Worm (Caenorhabditis elegans) whole organism, L4 larva: ENCODE results near the gene tat-3.

Experiments
- F10B5.3 ChIP-seq: sonication (generic microtip); optimal IDR thresholded peaks from 2 replicates; lab custom pipeline; 2016; ENCODE audit warnings: mild to moderate bottlenecking, missing genetic modification characterization, missing compliant biosample characterization
- F26F4.8 ChIP-seq: fragments of 200-800 bp; sonication (Bioruptor generic); conservative IDR thresholded peaks from 2 replicates; pipeline ENCODE4 v1.3.6; 2022; ENCODE audit warnings: missing genetic modification characterization, missing compliant biosample characterization
- R02D3.7 ChIP-seq: fragments of 150-350 bp; sonication (generic microtip); optimal IDR thresholded peaks from 3 replicates; lab custom pipeline; 2014; ENCODE audit warnings: missing biosample characterization, missing genetic modification characterization
- Y5F2A.4 ChIP-seq: fragments of 200-800 bp; sonication (Bioruptor generic); optimal IDR thresholded peaks from 2 replicates; lab custom pipeline; 2018; ENCODE audit warnings: mild to moderate bottlenecking, missing genetic modification characterization, missing compliant biosample characterization
- Y75B8A.6 ChIP-seq: fragments of 200-800 bp; sonication (Bioruptor generic); IDR thresholded peaks from 2 replicates; pipeline ENCODE4 v1.3.6; 2022; ENCODE audit warnings: missing genetic modification reagents, missing genetic modification characterization, missing compliant biosample characterization
- aha-1 ChIP-seq: fragments of 150-350 bp; peaks from one replicate; lab custom pipeline; 2014; ENCODE audit warnings: missing biosample characterization, missing genetic modification characterization
- aly-2 ChIP-seq: sonication (generic microtip); optimal IDR thresholded peaks from 2 replicates; lab custom pipeline; 2018; ENCODE audit warnings: missing biosample characterization, missing genetic modification characterization
- arid-1 ChIP-seq: fragments of 200-800 bp; sonication (Bioruptor generic); conservative IDR thresholded peaks from 2 replicates; pipeline ENCODE4 v1.3.6; 2022; ENCODE audit warnings: missing genetic modification reagents, missing genetic modification characterization, missing compliant biosample characterization
- ceh-28 ChIP-seq: fragments of 150-350 bp; optimal IDR thresholded peaks from 2 replicates; lab custom pipeline; 2014; ENCODE audit warnings: missing biosample characterization, missing genetic modification reagents, missing genetic modification characterization
- ceh-44 ChIP-seq: fragments of 200-800 bp; sonication (Bioruptor generic); IDR thresholded peaks from 2 replicates; pipeline ENCODE4 v1.3.6; 2022; ENCODE audit warnings: missing genetic modification reagents, missing genetic modification characterization, missing compliant biosample characterization
- ceh-82 ChIP-seq: sonication (generic microtip); optimal IDR thresholded peaks from 2 replicates; lab custom pipeline; 2017; ENCODE audit warnings: missing biosample characterization, missing genetic modification characterization
- daf-16 ChIP-seq, 3 experiments: sonication (generic microtip); optimal IDR thresholded peaks; 2 replicates each; lab custom pipeline; 2016 to 2017; ENCODE audit warnings: missing genetic modification characterization in 3 of 3, missing genetic modification reagents in 3 of 3, mild to moderate bottlenecking in 2 of 3, missing compliant biosample characterization in 2 of 3, missing biosample characterization in 1 of 3, moderate library complexity in 1 of 3
- daf-19 ChIP-seq: fragments of 200-800 bp; sonication (Bioruptor generic); conservative IDR thresholded peaks from 2 replicates; pipeline ENCODE4 v1.3.6; 2022; ENCODE audit warnings: missing genetic modification characterization, missing compliant biosample characterization
- dmd-9 ChIP-seq: fragments of 200-800 bp; sonication (Bioruptor generic); IDR thresholded peaks from 2 replicates; pipeline ENCODE4 v1.3.6; 2022; ENCODE audit warnings: missing genetic modification reagents, missing genetic modification characterization, missing compliant biosample characterization
- egl-43 ChIP-seq: fragments of 200-800 bp; sonication (Bioruptor generic); IDR thresholded peaks from 2 replicates; pipeline ENCODE4 v1.3.6; 2022; ENCODE audit warnings: missing genetic modification reagents, missing genetic modification characterization, missing compliant biosample characterization
- gei-8 ChIP-seq: fragments of 200-800 bp; sonication (Bioruptor generic); optimal IDR thresholded peaks from 2 replicates; lab custom pipeline; 2018; ENCODE audit warnings: mild to moderate bottlenecking, missing genetic modification characterization, missing compliant biosample characterization
- hif-1 ChIP-seq, 2 experiments: sonication (generic microtip); optimal IDR thresholded peaks; 2 replicates each; lab custom pipeline; 2016 to 2017; ENCODE audit warnings: missing compliant biosample characterization in 2 of 2, missing genetic modification characterization in 2 of 2, missing genetic modification reagents in 2 of 2, missing genotype in 2 of 2, mild to moderate bottlenecking in 1 of 2
- lim-7 ChIP-seq: fragments of 200-800 bp; sonication (Bioruptor generic); IDR thresholded peaks from 2 replicates; pipeline ENCODE4 v1.3.6; 2022; ENCODE audit warnings: missing genetic modification characterization, missing compliant biosample characterization
- lin-1 ChIP-seq: fragments of 200-800 bp; sonication (Bioruptor generic); IDR thresholded peaks from 2 replicates; pipeline ENCODE4 v1.3.6; 2022; ENCODE audit warnings: missing genetic modification reagents, missing genetic modification characterization, missing compliant biosample characterization
- lin-29 ChIP-seq: fragments of 200-800 bp; sonication (Bioruptor generic); IDR thresholded peaks from 2 replicates; pipeline ENCODE4 v1.3.6; 2022; ENCODE audit warnings: missing genetic modification reagents, missing genetic modification characterization, missing compliant biosample characterization
- lin-38 ChIP-seq: fragments of 200-800 bp; sonication (Bioruptor generic); IDR thresholded peaks from 2 replicates; pipeline ENCODE4 v1.3.6; 2022; ENCODE audit warnings: missing genetic modification reagents, missing genetic modification characterization, missing compliant biosample characterization
- madf-9 ChIP-seq: fragments of 200-800 bp; sonication (Bioruptor generic); conservative IDR thresholded peaks from 2 replicates; pipeline ENCODE4 v1.3.6; 2022; ENCODE audit warnings: missing genetic modification reagents, missing genetic modification characterization, missing compliant biosample characterization
- mdt-29 ChIP-seq: fragments of 200-800 bp; sonication (Bioruptor generic); IDR thresholded peaks from 2 replicates; pipeline ENCODE4 v1.3.6; 2022; ENCODE audit warnings: missing genetic modification reagents, missing genetic modification characterization, missing compliant biosample characterization
- mep-1 ChIP-seq: fragments of 150-350 bp; sonication (generic microtip); optimal IDR thresholded peaks from 3 replicates; lab custom pipeline; 2014; ENCODE audit warnings: missing biosample characterization, missing genetic modification characterization
- mxl-2 ChIP-seq: fragments of 200-800 bp; sonication (Bioruptor generic); conservative IDR thresholded peaks from 2 replicates; pipeline ENCODE4 v1.3.6; 2022; ENCODE audit warnings: missing genetic modification reagents, missing genetic modification characterization, missing compliant biosample characterization
- nhr-102 ChIP-seq: sonication (generic microtip); optimal IDR thresholded peaks from 2 replicates; lab custom pipeline; 2016; ENCODE audit warnings: mild to moderate bottlenecking, missing genetic modification characterization, moderate library complexity, missing compliant biosample characterization
- nhr-11 ChIP-seq: fragments of 150-350 bp; optimal IDR thresholded peaks from 2 replicates; lab custom pipeline; 2014; ENCODE audit warnings: missing biosample characterization, missing genetic modification characterization
- nhr-111 ChIP-seq: fragments of 200-800 bp; sonication (Bioruptor generic); optimal IDR thresholded peaks from 2 replicates; lab custom pipeline; 2018; ENCODE audit warnings: mild to moderate bottlenecking, missing genetic modification characterization, missing compliant biosample characterization
- nhr-237 ChIP-seq: sonication (generic microtip); optimal IDR thresholded peaks from 2 replicates; lab custom pipeline; 2017; ENCODE audit warnings: missing biosample characterization, missing genetic modification characterization
- nhr-25 ChIP-seq: sonication (generic microtip); optimal IDR thresholded peaks from 2 replicates; lab custom pipeline; 2017; ENCODE audit warnings: missing genetic modification characterization, mild to moderate bottlenecking, missing compliant biosample characterization, antibody characterized with exemption, moderate library complexity, borderline replicate concordance; ENCODE audit not compliant: insufficient read depth
- nhr-41 ChIP-seq: fragments of 200-800 bp; sonication (Bioruptor generic); IDR thresholded peaks from 2 replicates; pipeline ENCODE4 v1.3.6; 2022; ENCODE audit warnings: missing genetic modification reagents, missing genetic modification characterization, missing compliant biosample characterization
- nhr-48 ChIP-seq: sonication (generic microtip); optimal IDR thresholded peaks from 2 replicates; lab custom pipeline; 2016; ENCODE audit warnings: mild to moderate bottlenecking, missing genetic modification characterization, missing compliant biosample characterization
- nhr-76 ChIP-seq: fragments of 150-350 bp; optimal IDR thresholded peaks from 2 replicates; lab custom pipeline; 2014; ENCODE audit warnings: missing biosample characterization, missing genetic modification characterization
- nhr-77 ChIP-seq: fragments of 150-350 bp; optimal IDR thresholded peaks from 2 replicates; lab custom pipeline; 2014; ENCODE audit warnings: missing biosample characterization, missing genetic modification characterization
- php-3 ChIP-seq: fragments of 200-800 bp; sonication (Bioruptor generic); IDR thresholded peaks from 2 replicates; pipeline ENCODE4 v1.3.6; 2022; ENCODE audit warnings: missing genetic modification reagents, missing genetic modification characterization, missing compliant biosample characterization
- sdz-12 ChIP-seq: fragments of 200-800 bp; sonication (Bioruptor generic); optimal IDR thresholded peaks from 2 replicates; lab custom pipeline; 2018; ENCODE audit warnings: mild to moderate bottlenecking, missing genetic modification characterization, missing compliant biosample characterization
- snpc-4 ChIP-seq: fragments of 150-350 bp; optimal IDR thresholded peaks from 2 replicates; lab custom pipeline; 2014; ENCODE audit warnings: missing biosample characterization, missing genetic modification characterization
- spr-1 ChIP-seq: sonication (generic microtip); optimal IDR thresholded peaks from 2 replicates; lab custom pipeline; 2016; ENCODE audit warnings: mild to moderate bottlenecking, missing genetic modification characterization, missing compliant biosample characterization
- spr-3 ChIP-seq: fragments of 200-800 bp; sonication (Bioruptor generic); optimal IDR thresholded peaks from 2 replicates; lab custom pipeline; 2018; ENCODE audit warnings: mild to moderate bottlenecking, missing genetic modification characterization, missing compliant biosample characterization
- tra-1 ChIP-seq: fragments of 200-800 bp; sonication (Bioruptor generic); IDR thresholded peaks from 2 replicates; pipeline ENCODE4 v1.3.6; 2022; ENCODE audit warnings: missing genetic modification reagents, missing genetic modification characterization, missing compliant biosample characterization
- unc-130 ChIP-seq: sonication (generic microtip); optimal IDR thresholded peaks from 2 replicates; lab custom pipeline; 2016; ENCODE audit warnings: missing genetic modification reagents, missing genetic modification characterization, missing compliant biosample characterization
- zag-1 ChIP-seq: fragments of 150-350 bp; optimal IDR thresholded peaks from 2 replicates; lab custom pipeline; 2014; ENCODE audit warnings: missing biosample characterization, missing genetic modification characterization
- zfp-2 ChIP-seq: sonication (generic microtip); optimal IDR thresholded peaks from 2 replicates; lab custom pipeline; 2016; ENCODE audit warnings: mild to moderate bottlenecking, missing genetic modification characterization, missing compliant biosample characterization
- zfp-3 ChIP-seq: fragments of 200-800 bp; sonication (Bioruptor generic); conservative IDR thresholded peaks from 2 replicates; pipeline ENCODE4 v1.3.6; 2022; ENCODE audit warnings: missing genetic modification reagents, missing genetic modification characterization, missing compliant biosample characterization
- zip-11 ChIP-seq: fragments of 200-800 bp; sonication (Bioruptor generic); IDR thresholded peaks from 2 replicates; pipeline ENCODE4 v1.3.6; 2022; ENCODE audit warnings: missing genetic modification characterization, missing compliant biosample characterization
- ztf-11 ChIP-seq: fragments of 150-350 bp; optimal IDR thresholded peaks from 2 replicates; lab custom pipeline; 2014; ENCODE audit warnings: missing biosample characterization, missing genetic modification characterization

tat-3 gene

ce11 chrIII:10747620-10748479 lies 17.3 kb upstream of the tat-3 start, which contains the start of the genes ran-1 and dkc-1 (continued):
- TF ChIP-seq lin-29 (GFP tag; lab: Robert Waterston, UW) (no peak), ceh-28 (tag; lab: Kevin White, UChicago) (peak; percentile 48), nhr-111 (GFP tag; lab: Kevin White, UChicago) (no peak), nhr-102 (tag; lab: Kevin White, UChicago) (peak; percentile 12), zfp-2 (tag; lab: Kevin White, UChicago) (no peak), F10B5.3 (tag; lab: Kevin White, UChicago) (no peak), aha-1 (tag; lab: Kevin White, UChicago) (peak; percentile 98), nhr-237 (no peak), nhr-41 (GFP tag; lab: Robert Waterston, UW) (no peak), mxl-2 (GFP tag; lab: Robert Waterston, UW) (no peak), madf-9 (0 out of 2 replicates have a peak, but pooled peaks have one; percentile 19), R02D3.7 (no peak), egl-43 (no peak), hif-1 (tag; optimal IDR thresholded peaks at IDR 0.05; lab: Kevin White, UChicago) (peak in 1 of 2 experiments; percentile 54)

ce11 chrIII:10746406-10746807 lies 15.9 kb upstream of the tat-3 start:
- peak; percentile 29 for TF ChIP-seq F10B5.3 (tag; lab: Kevin White, UChicago)
- TF ChIP-seq mep-1 (tag; lab: Kevin White, UChicago): peak; percentile 30
- peak; percentile 78 for TF ChIP-seq unc-130
- no peak for TF ChIP-seq ceh-44 (GFP tag; lab: Robert Waterston, UW)
- TF ChIP-seq nhr-77 (tag; lab: Kevin White, UChicago): no peak
- TF ChIP-seq gei-8 (GFP tag; lab: Kevin White, UChicago): peak; percentile 56
- TF ChIP-seq arid-1 (GFP tag; lab: Robert Waterston, UW): peak; percentile 74; the same call in 1 of the 2 replicates
- no peak for TF ChIP-seq nhr-48
- no peak for TF ChIP-seq nhr-11 (tag; lab: Kevin White, UChicago)
- no peak for TF ChIP-seq zip-11 (GFP tag; lab: Robert Waterston, UW)
- no peak for TF ChIP-seq spr-3 (GFP tag; lab: Kevin White, UChicago)
- no peak for TF ChIP-seq ceh-82 (tag; lab: Kevin White, UChicago)
- no peak for TF ChIP-seq sdz-12 (GFP tag; lab: Kevin White, UChicago)
- TF ChIP-seq aha-1 (tag; lab: Kevin White, UChicago): no peak
- TF ChIP-seq daf-19 (GFP tag; lab: Robert Waterston, UW): no peak
- no peak for TF ChIP-seq mxl-2 (GFP tag; lab: Robert Waterston, UW)
- TF ChIP-seq lin-1 (GFP tag; lab: Robert Waterston, UW): peak; percentile 69; the same call in 1 of the 2 replicates
- no peak for TF ChIP-seq ztf-11 (tag; lab: Kevin White, UChicago)
- TF ChIP-seq nhr-102 (tag; lab: Kevin White, UChicago): no peak
- no peak for TF ChIP-seq spr-1 (tag; lab: Kevin White, UChicago)
- TF ChIP-seq Y5F2A.4 (GFP tag; lab: Kevin White, UChicago): peak; percentile 73
- TF ChIP-seq aly-2 (tag; lab: Kevin White, UChicago): no peak
- TF ChIP-seq mdt-29 (GFP tag; lab: Robert Waterston, UW): peak; percentile 45; the same call in 1 of the 2 replicates
- TF ChIP-seq lin-38 (GFP tag; lab: Robert Waterston, UW): peak; percentile 80
- TF ChIP-seq nhr-76: no peak
- TF ChIP-seq zag-1: no peak
- TF ChIP-seq snpc-4 (tag; lab: Kevin White, UChicago): no peak
- no peak for TF ChIP-seq zfp-2 (tag; lab: Kevin White, UChicago)
- TF ChIP-seq Y75B8A.6: no peak
- TF ChIP-seq php-3 (GFP tag; lab: Robert Waterston, UW): no peak
- no peak for TF ChIP-seq nhr-25
- TF ChIP-seq lim-7 (GFP tag; lab: Robert Waterston, UW): peak; percentile 59; the same call in 1 of the 2 replicates
- no peak for TF ChIP-seq nhr-111 (GFP tag; lab: Kevin White, UChicago)
- 0 out of 2 replicates have a peak, but pooled peaks have one; percentile 7 for TF ChIP-seq tra-1
- TF ChIP-seq daf-16 (GFP tag; optimal IDR thresholded peaks at IDR 0.05; lab: Kevin White, UChicago): peak in 1 of 2 experiments; percentile 12
- TF ChIP-seq daf-16 (tag; optimal IDR thresholded peaks at IDR 0.05; lab: Kevin White, UChicago): no peak
- peak; percentile 39; the same call in 1 of the 2 replicates for TF ChIP-seq egl-43
- no peak for TF ChIP-seq dmd-9 (GFP tag; lab: Robert Waterston, UW)
- TF ChIP-seq F26F4.8 (GFP tag; lab: Robert Waterston, UW): 0 out of 2 replicates have a peak, but pooled peaks have one; percentile 20
- no peak for TF ChIP-seq ceh-28 (tag; lab: Kevin White, UChicago)
- TF ChIP-seq zfp-3 (GFP tag; lab: Robert Waterston, UW): no peak
